Fruit fly (Drosophila melanogaster) whole organism, embryonic: Measurements from ENCODE around the gene Hug.

Experiments
- CG10462 ChIP-seq: fragments of 200-800 bp; sonication (Bioruptor generic); optimal IDR thresholded peaks from 2 replicates; lab custom pipeline; 2016; ENCODE audit warnings: missing biosample characterization, missing genetic modification characterization
- CG10543 ChIP-seq: fragments of 200-800 bp; sonication (Bioruptor generic); optimal IDR thresholded peaks from 3 replicates; lab custom pipeline; 2017; ENCODE audit warnings: missing biosample characterization, mild to moderate bottlenecking, missing genetic modification characterization, moderate library complexity
- CG13296 ChIP-seq: fragments of 200-800 bp; sonication (Bioruptor generic); optimal IDR thresholded peaks from 3 replicates; lab custom pipeline; 2018; ENCODE audit warnings: missing biosample characterization, mild to moderate bottlenecking, missing genetic modification characterization
- CG13424 ChIP-seq: fragments of 200-800 bp; sonication (Bioruptor generic); optimal IDR thresholded peaks from 2 replicates; lab custom pipeline; 2019; ENCODE audit warnings: missing biosample characterization, mild to moderate bottlenecking, missing genetic modification characterization, moderate library complexity
- CG15011 ChIP-seq: fragments of 200-800 bp; sonication (Bioruptor generic); optimal IDR thresholded peaks from 3 replicates; lab custom pipeline; 2018; ENCODE audit warnings: missing biosample characterization, mild to moderate bottlenecking, missing genetic modification characterization
- CG15073 ChIP-seq: fragments of 200-800 bp; sonication (Bioruptor generic); optimal IDR thresholded peaks from 2 replicates; lab custom pipeline; 2016; ENCODE audit warnings: missing biosample characterization, missing genetic modification characterization
- CG15696 ChIP-seq: fragments of 200-800 bp; sonication (Bioruptor generic); optimal IDR thresholded peaks from 2 replicates; lab custom pipeline; 2019; ENCODE audit warnings: missing biosample characterization, mild to moderate bottlenecking, missing genetic modification characterization, moderate library complexity
- CG16815 ChIP-seq: fragments of 200-800 bp; sonication (Bioruptor generic); optimal IDR thresholded peaks from 3 replicates; lab custom pipeline; 2017; ENCODE audit warnings: missing biosample characterization, mild to moderate bottlenecking, missing genetic modification characterization
- CG17385 ChIP-seq: fragments of 200-800 bp; sonication (Bioruptor generic); optimal IDR thresholded peaks from 3 replicates; lab custom pipeline; 2018; ENCODE audit warnings: missing biosample characterization, mild to moderate bottlenecking, missing genetic modification characterization
- CG17802 ChIP-seq: fragments of 200-800 bp; sonication (Bioruptor generic); optimal IDR thresholded peaks from 2 replicates; lab custom pipeline; 2018; ENCODE audit warnings: missing biosample characterization, mild to moderate bottlenecking, missing genetic modification characterization, moderate library complexity
- CG1792 ChIP-seq: fragments of 200-800 bp; sonication (Bioruptor generic); optimal IDR thresholded peaks from 2 replicates; lab custom pipeline; 2016; ENCODE audit warnings: missing biosample characterization, missing genetic modification characterization
- CG18262 ChIP-seq: fragments of 200-800 bp; optimal IDR thresholded peaks from 3 replicates; lab custom pipeline; 2019; ENCODE audit warnings: missing biosample characterization, mild to moderate bottlenecking, missing genetic modification characterization, moderate library complexity
- CG2202 ChIP-seq: fragments of 200-800 bp; sonication (Bioruptor generic); optimal IDR thresholded peaks from 2 replicates; lab custom pipeline; 2018; ENCODE audit warnings: missing biosample characterization, mild to moderate bottlenecking, missing genetic modification characterization
- CG7357 ChIP-seq: fragments of 200-800 bp; sonication (Bioruptor generic); IDR thresholded peaks from 3 replicates; pipeline ENCODE4 v1.3.6; 2022; ENCODE audit warnings: missing biosample characterization, missing genetic modification characterization
- CG7839 ChIP-seq: fragments of 200-800 bp; sonication (Bioruptor generic); optimal IDR thresholded peaks from 3 replicates; lab custom pipeline; 2018; ENCODE audit warnings: missing biosample characterization, mild to moderate bottlenecking, missing genetic modification characterization, moderate library complexity
- CG7928 ChIP-seq: fragments of 200-800 bp; sonication (Bioruptor generic); optimal IDR thresholded peaks from 2 replicates; lab custom pipeline; 2017; ENCODE audit warnings: missing biosample characterization, mild to moderate bottlenecking, missing genetic modification characterization
- CG7963 ChIP-seq: fragments of 200-800 bp; sonication (Bioruptor generic); IDR thresholded peaks from 3 replicates; pipeline ENCODE4 v1.3.6; 2022; ENCODE audit warnings: missing biosample characterization, missing genetic modification characterization; ENCODE audit not compliant: partially characterized antibody
- Chrac-16 ChIP-seq: fragments of 200-800 bp; sonication (Bioruptor generic); optimal IDR thresholded peaks from 3 replicates; lab custom pipeline; 2016; ENCODE audit warnings: missing biosample characterization, missing genetic modification characterization
- Elba2 ChIP-seq: fragments of 200-800 bp; sonication (Bioruptor generic); optimal IDR thresholded peaks from 3 replicates; lab custom pipeline; 2016; ENCODE audit warnings: missing biosample characterization, missing genetic modification characterization
- Fer1 ChIP-seq: fragments of 200-800 bp; sonication (Bioruptor generic); optimal IDR thresholded peaks from 2 replicates; lab custom pipeline; 2017; ENCODE audit warnings: missing biosample characterization, mild to moderate bottlenecking, missing genetic modification characterization
- Fer2 ChIP-seq: fragments of 200-800 bp; sonication (Bioruptor generic); optimal IDR thresholded peaks from 2 replicates; lab custom pipeline; 2018; ENCODE audit warnings: missing biosample characterization, mild to moderate bottlenecking, missing genetic modification characterization, moderate library complexity
- GATAe ChIP-seq: fragments of 200-800 bp; sonication (Bioruptor generic); conservative IDR thresholded peaks from 2 replicates; pipeline ENCODE4 v1.3.6; 2022; ENCODE audit warnings: missing biosample characterization, missing genetic modification characterization
- Gug ChIP-seq: fragments of 200-800 bp; sonication (Bioruptor generic); IDR thresholded peaks from 4 replicates; pipeline ENCODE4 v1.3.6; 2022; ENCODE audit warnings: missing biosample characterization, missing genetic modification characterization
- HHEX ChIP-seq: fragments of 200-800 bp; sonication (Bioruptor generic); optimal IDR thresholded peaks from 3 replicates; lab custom pipeline; 2017; ENCODE audit warnings: missing biosample characterization, mild to moderate bottlenecking, missing genetic modification characterization, missing genetic modification reagents
- HLH3B ChIP-seq: fragments of 200-800 bp; sonication (Bioruptor generic); IDR thresholded peaks from 2 replicates; pipeline ENCODE4 v1.3.6; 2022; ENCODE audit warnings: missing biosample characterization, missing genetic modification characterization
- Hmr ChIP-seq: fragments of 200-800 bp; sonication (Bioruptor generic); optimal IDR thresholded peaks from 3 replicates; lab custom pipeline; 2017; ENCODE audit warnings: mild to moderate bottlenecking, missing biosample characterization, missing genetic modification reagents, missing genetic modification characterization
- NfI ChIP-seq: fragments of 200-800 bp; sonication (Bioruptor generic); optimal IDR thresholded peaks from 3 replicates; lab custom pipeline; 2018; ENCODE audit warnings: missing biosample characterization, mild to moderate bottlenecking, missing genetic modification characterization, moderate library complexity
- Oli ChIP-seq: fragments of 200-800 bp; sonication (Bioruptor generic); optimal IDR thresholded peaks from 2 replicates; lab custom pipeline; 2018; ENCODE audit warnings: missing biosample characterization, mild to moderate bottlenecking, missing genetic modification characterization, moderate library complexity
- Ptx1 ChIP-seq: fragments of 200-800 bp; sonication (Bioruptor generic); IDR thresholded peaks from 2 replicates; pipeline ENCODE4 v1.3.6; 2022; ENCODE audit warnings: missing biosample characterization, missing genetic modification characterization
- Ravus ChIP-seq: fragments of 200-800 bp; sonication (Bioruptor generic); IDR thresholded peaks from 2 replicates; pipeline ENCODE4 v1.3.6; 2022; ENCODE audit warnings: missing biosample characterization, missing genetic modification characterization
- ash1 ChIP-seq: fragments of 200-800 bp; sonication (Bioruptor generic); optimal IDR thresholded peaks from 2 replicates; lab custom pipeline; 2018; ENCODE audit warnings: missing biosample characterization, mild to moderate bottlenecking, missing genetic modification characterization
- caup ChIP-seq: fragments of 200-800 bp; sonication (Bioruptor generic); optimal IDR thresholded peaks from 3 replicates; lab custom pipeline; 2017; ENCODE audit warnings: missing biosample characterization, mild to moderate bottlenecking, missing genetic modification characterization, moderate library complexity; ENCODE audit not compliant: severe bottlenecking
- chif ChIP-seq, 2 experiments: fragments of 200-800 bp; sonication (Bioruptor generic); optimal IDR thresholded peaks; 3 replicates each; lab custom pipeline; 2016; ENCODE audit warnings: missing biosample characterization in 2 of 2, missing genetic modification characterization in 2 of 2
- ci ChIP-seq: fragments of 200-800 bp; sonication (Bioruptor generic); IDR thresholded peaks from 3 replicates; pipeline ENCODE4 v1.3.6; 2022; ENCODE audit warnings: missing biosample characterization, missing genetic modification characterization
- crol ChIP-seq: fragments of 200-800 bp; sonication (Bioruptor generic); IDR thresholded peaks from 2 replicates; pipeline ENCODE4 v1.3.6; 2022; ENCODE audit warnings: missing biosample characterization, missing genetic modification characterization
- dysf ChIP-seq: fragments of 200-800 bp; sonication (Bioruptor generic); IDR thresholded peaks from 3 replicates; pipeline ENCODE4 v1.3.6; 2022; ENCODE audit warnings: missing biosample characterization, missing genetic modification characterization
- emc ChIP-seq: fragments of 200-800 bp; sonication (Bioruptor generic); optimal IDR thresholded peaks from 2 replicates; lab custom pipeline; 2016; ENCODE audit warnings: missing biosample characterization, missing genetic modification characterization
- ems ChIP-seq: fragments of 200-800 bp; sonication (Bioruptor generic); optimal IDR thresholded peaks from 3 replicates; lab custom pipeline; 2016; ENCODE audit warnings: missing biosample characterization, missing genetic modification characterization
- fd3F ChIP-seq: fragments of 200-800 bp; sonication (Bioruptor generic); optimal IDR thresholded peaks from 2 replicates; lab custom pipeline; 2018; ENCODE audit warnings: missing biosample characterization, mild to moderate bottlenecking, missing genetic modification characterization, moderate library complexity
- fru ChIP-seq: fragments of >200 bp; optimal IDR thresholded peaks from 2 replicates; lab custom pipeline; 2017
- fu2 ChIP-seq: fragments of 200-800 bp; sonication (Bioruptor generic); optimal IDR thresholded peaks from 2 replicates; lab custom pipeline; 2016; ENCODE audit warnings: missing biosample characterization, missing genetic modification characterization
- grau ChIP-seq: fragments of 200-800 bp; optimal IDR thresholded peaks from 3 replicates; lab custom pipeline; 2019; ENCODE audit warnings: missing biosample characterization, mild to moderate bottlenecking, missing genetic modification characterization, moderate library complexity
- gsb-n ChIP-seq: fragments of 200-800 bp; sonication (Bioruptor generic); optimal IDR thresholded peaks from 3 replicates; lab custom pipeline; 2018; ENCODE audit warnings: missing biosample characterization, mild to moderate bottlenecking, missing genetic modification characterization
- hkb ChIP-seq, 2 experiments: fragments of 200-800 bp in 1 of 2; fragments of >200 bp in 1 of 2; sonication (Bioruptor generic) in 1 of 2; IDR thresholded peaks in 1 of 2; optimal IDR thresholded peaks in 1 of 2; 2 replicates each; pipeline versions ENCODE4 v1.3.6 to Lab custom; 2017 to 2022; ENCODE audit warnings: missing biosample characterization in 1 of 2, missing genetic modification characterization in 1 of 2
- phol ChIP-seq: fragments of 200-800 bp; sonication (Bioruptor generic); optimal IDR thresholded peaks from 3 replicates; lab custom pipeline; 2018; ENCODE audit warnings: missing biosample characterization, mild to moderate bottlenecking, missing genetic modification characterization, moderate library complexity
- pros ChIP-seq: fragments of 200-800 bp; sonication (Bioruptor generic); optimal IDR thresholded peaks from 3 replicates; lab custom pipeline; 2019; ENCODE audit warnings: missing biosample characterization, mild to moderate bottlenecking, missing genetic modification characterization, moderate library complexity
- rib ChIP-seq: fragments of 200-800 bp; sonication (Bioruptor generic); IDR thresholded peaks from 2 replicates; pipeline ENCODE4 v1.3.6; 2022; ENCODE audit warnings: missing biosample characterization, missing genetic modification characterization
- scrt ChIP-seq: fragments of 200-800 bp; sonication (Bioruptor generic); optimal IDR thresholded peaks from 2 replicates; lab custom pipeline; 2018; ENCODE audit warnings: missing biosample characterization, mild to moderate bottlenecking, missing genetic modification characterization, moderate library complexity
- seq ChIP-seq: fragments of 200-800 bp; sonication (Bioruptor generic); IDR thresholded peaks from 2 replicates; pipeline ENCODE4 v1.3.6; 2022; ENCODE audit warnings: missing biosample characterization, missing genetic modification characterization
- sug ChIP-seq: fragments of 200-800 bp; optimal IDR thresholded peaks from 2 replicates; lab custom pipeline; 2019; ENCODE audit warnings: missing biosample characterization, mild to moderate bottlenecking, missing genetic modification characterization, moderate library complexity
- vnd ChIP-seq: fragments of 200-800 bp; sonication (Bioruptor generic); IDR thresholded peaks from 3 replicates; pipeline ENCODE4 v1.3.6; 2022; ENCODE audit warnings: missing biosample characterization, missing genetic modification characterization; ENCODE audit not compliant: partially characterized antibody

Gene Hug

dm6 chr3R:12542947-12543346 is 17.0 kb downstream of the Hug start:
- TF ChIP-seq hkb (optimal IDR thresholded peaks at IDR 0.05; lab: Kevin White, UChicago) (no peak), hkb (GFP tag; IDR thresholded peaks at IDR 0.05; lab: Robert Waterston, UW) (no peak), Fer2 (no peak), CG15073 (GFP tag; lab: Kevin White, UChicago) (no peak), CG2202 (no peak), pros (GFP tag; lab: Kevin White, UChicago) (no peak), CG1792 (GFP tag; lab: Kevin White, UChicago) (no peak), HHEX (GFP tag; lab: Kevin White, UChicago) (peak; percentile 37), Hmr (GFP tag; lab: Kevin White, UChicago) (peak; percentile 63), CG7928 (no peak), dysf (GFP tag; lab: Robert Waterston, UW) (peak; percentile 40; the same call in 2 of the 3 replicates), NfI (GFP tag; lab: Kevin White, UChicago) (peak; percentile 21), grau (tag; lab: Kevin White, UChicago) (no peak), emc (no peak), phol (tag; lab: Kevin White, UChicago) (no peak), fu2 (GFP tag; lab: Kevin White, UChicago) (no peak), CG15011 (GFP tag; lab: Kevin White, UChicago) (no peak), CG18262 (tag; lab: Kevin White, UChicago) (no peak), seq (GFP tag; lab: Robert Waterston, UW) (0 out of 2 replicates have a peak, but pooled peaks have one; percentile 8), ems (GFP tag; lab: Kevin White, UChicago) (no peak), CG10543 (GFP tag; lab: Kevin White, UChicago) (peak; percentile 20), gsb-n (tag; lab: Kevin White, UChicago) (no peak), fd3F (GFP tag; lab: Kevin White, UChicago) (peak; percentile 11), CG17385 (GFP tag; lab: Kevin White, UChicago) (peak; percentile 16), ci (GFP tag; lab: Robert Waterston, UW) (no peak), scrt (GFP tag; lab: Kevin White, UChicago) (peak; percentile 43), CG7357 (GFP tag; lab: Robert Waterston, UW) (0 out of 3 replicates have a peak, but pooled peaks have one; percentile 31), Ptx1 (GFP tag; lab: Robert Waterston, UW) (peak; percentile 25; the same call in 1 of the 2 replicates), Chrac-16 (no peak), GATAe (no peak), Gug (no peak), CG7963 (no peak), crol (GFP tag; lab: Robert Waterston, UW) (no peak), Elba2 (GFP tag; lab: Kevin White, UChicago) (no peak), caup (GFP tag; lab: Kevin White, UChicago) (peak; percentile 27), HLH3B (no peak), CG13424 (peak; percentile 42), fru (lab: Kevin White, UChicago) (no peak), CG10462 (GFP tag; lab: Kevin White, UChicago) (no peak), Fer1 (GFP tag; lab: Kevin White, UChicago) (peak; percentile 75), chif (GFP tag; optimal IDR thresholded peaks at IDR 0.05; lab: Kevin White, UChicago) (no peak), Oli (peak; percentile 24), CG7839 (tag; lab: Kevin White, UChicago) (peak; percentile 56), ash1 (GFP tag; lab: Kevin White, UChicago) (no peak), sug (peak; percentile 28), CG15696 (no peak), CG16815 (GFP tag; lab: Kevin White, UChicago) (no peak), rib (no peak), vnd (no peak), CG17802 (tag; lab: Kevin White, UChicago) (no peak), Ravus (GFP tag; lab: Robert Waterston, UW) (no peak), CG13296 (GFP tag; lab: Kevin White, UChicago) (peak; percentile 39)
